Worm (Caenorhabditis elegans): ENCODE results near the gene K01A11.1.

Gene K01A11.1

DNA sequence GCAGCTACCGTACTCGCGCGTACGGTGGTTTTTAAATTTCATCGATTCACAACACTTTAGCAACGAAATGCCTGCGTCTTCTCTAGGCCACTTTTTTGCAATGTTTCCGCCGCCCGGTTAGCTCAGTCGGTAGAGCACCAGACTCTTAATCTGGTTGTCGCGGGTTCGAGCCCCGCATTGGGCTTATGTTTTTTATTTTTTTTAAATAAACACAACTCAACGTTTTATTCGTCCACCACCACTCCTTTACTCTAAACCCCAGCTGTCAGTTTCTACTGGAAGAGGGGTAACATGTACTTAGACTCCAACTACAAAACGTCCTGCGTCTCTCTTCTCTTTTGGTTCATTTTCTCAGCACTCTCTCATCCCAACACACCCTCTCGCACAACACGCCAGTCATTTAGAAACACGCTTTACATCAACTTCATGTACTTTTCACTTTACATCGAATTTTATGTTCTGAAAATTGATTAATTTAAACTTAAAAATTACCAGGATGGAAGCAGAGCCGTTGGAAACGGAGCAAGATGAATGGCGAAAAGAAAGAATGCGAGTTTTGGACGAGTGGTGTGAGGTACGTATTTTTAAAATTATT lies 41.8 kb downstream of the K01A11.1 start, which contains the start of the genes elmd-1 and hecw-1 (continued):
- TF ChIP-seq Y95B8A.8 (GFP tag; IDR thresholded peaks at IDR 0.05), result 0 out of 2 replicates have a peak, but pooled peaks have one; percentile 59
- 0 out of 2 replicates have a peak, but pooled peaks have one; percentile 51 for TF ChIP-seq ekl-4 (GFP tag; IDR thresholded peaks at IDR 0.05)
- peak; percentile 31 for TF ChIP-seq snpc-3.4 (tag; optimal IDR thresholded peaks at IDR 0.05)
- peak; percentile 85 for TF ChIP-seq madf-6 (GFP tag; IDR thresholded peaks at IDR 0.05)
- peak; percentile 17 for TF ChIP-seq hrde-1 (tag; optimal IDR thresholded peaks at IDR 0.05; ENCODE audit: borderline replicate concordance)
- 0 out of 2 replicates have a peak, but pooled peaks have one; percentile 16 for TF ChIP-seq Y67H2A.10 (GFP tag; conservative IDR thresholded peaks at IDR 0.05)
- TF ChIP-seq egrh-3 (GFP tag; IDR thresholded peaks at IDR 0.05), result no peak
- TF ChIP-seq B0261.1 (tag; optimal IDR thresholded peaks at IDR 0.05), result peak; percentile 91
- TF ChIP-seq ztf-6 (GFP tag; IDR thresholded peaks at IDR 0.05), result peak; percentile 43; the same call in 1 of the 2 replicates
- no peak for TF ChIP-seq snpc-4 (GFP tag; optimal IDR thresholded peaks at IDR 0.05)
- TF ChIP-seq snpc-4 (tag; optimal IDR thresholded peaks at IDR 0.05), result peak in 3 of 4 experiments; percentile 28 to 59 (median 29)
- peak; percentile 64 for TF ChIP-seq snpc-1.1 (tag; optimal IDR thresholded peaks at IDR 0.05; ENCODE audit: insufficient read depth)
- peak; percentile 51 for TF ChIP-seq somi-1 (GFP tag; optimal IDR thresholded peaks at IDR 0.05)
- TF ChIP-seq F39B2.1 (GFP tag; IDR thresholded peaks at IDR 0.05), result no peak
- peak; percentile 61 for TF ChIP-seq rpc-1 (optimal IDR thresholded peaks at IDR 0.05)
- TF ChIP-seq rpc-1 (tag; optimal IDR thresholded peaks at IDR 0.05), result peak; percentile 81
- peak; percentile 46 for TF ChIP-seq repo-1 (tag; optimal IDR thresholded peaks at IDR 0.05)
- peak; percentile 77 for TF ChIP-seq nhr-90 (tag; optimal IDR thresholded peaks at IDR 0.05)
- TF ChIP-seq dpff-1 (tag; optimal IDR thresholded peaks at IDR 0.05), result no peak
- TF ChIP-seq ztf-25 (GFP tag; IDR thresholded peaks at IDR 0.05), result peak; percentile 80; the same call in 1 of the 2 replicates
- TF ChIP-seq B0019.2 (GFP tag; conservative IDR thresholded peaks at IDR 0.05), result peak; percentile 45; the same call in 1 of the 2 replicates
- peak; percentile 36 for TF ChIP-seq ceh-27 (GFP tag; optimal IDR thresholded peaks at IDR 0.05)
- peak; percentile 97 for TF ChIP-seq tbp1 (GFP tag; optimal IDR thresholded peaks at IDR 0.05)
- TF ChIP-seq nhr-80 (tag; optimal IDR thresholded peaks at IDR 0.05), result peak; percentile 86
- no peak for TF ChIP-seq F23B12.7 (tag; optimal IDR thresholded peaks at IDR 0.05; ENCODE audit: insufficient read depth)
- TF ChIP-seq attf-6 (GFP tag; IDR thresholded peaks at IDR 0.05), result peak; percentile 65; the same call in 1 of the 2 replicates
- TF ChIP-seq aptf-2 (GFP tag; conservative IDR thresholded peaks at IDR 0.05), result 0 out of 2 replicates have a peak, but pooled peaks have one; percentile 54
- TF ChIP-seq zim-3 (tag; optimal IDR thresholded peaks at IDR 0.05), result no peak
- TF ChIP-seq Y56A3A.18 (GFP tag; IDR thresholded peaks at IDR 0.05), result no peak
- TF ChIP-seq sea-2 (GFP tag; IDR thresholded peaks at IDR 0.05), result no peak
- no peak for TF ChIP-seq nfya-2 (GFP tag; IDR thresholded peaks at IDR 0.05)
- peak; percentile 50; the same call in 1 of the 2 replicates for TF ChIP-seq B0336.3 (GFP tag; IDR thresholded peaks at IDR 0.05)
- TF ChIP-seq him-1 (tag; optimal IDR thresholded peaks at IDR 0.05), result peak; percentile 38
- no peak for TF ChIP-seq K12H6.12 (tag; optimal IDR thresholded peaks at IDR 0.05)
- no peak for TF ChIP-seq ets-4 (GFP tag; optimal IDR thresholded peaks at IDR 0.05)
- peak; percentile 78 for TF ChIP-seq hmg-1.2 (GFP tag; IDR thresholded peaks at IDR 0.05)
- TF ChIP-seq lsl-1 (GFP tag; optimal IDR thresholded peaks at IDR 0.05), result peak; percentile 82
- TF ChIP-seq chd-7 (tag; optimal IDR thresholded peaks at IDR 0.05), result peak; percentile 51
- 0 out of 2 replicates have a peak, but pooled peaks have one; percentile 29 for TF ChIP-seq K11D2.4 (GFP tag; IDR thresholded peaks at IDR 0.05)
- peak; percentile 54 for TF ChIP-seq lin-40 (tag; optimal IDR thresholded peaks at IDR 0.05)
- peak; percentile 36 for TF ChIP-seq xnd-1 (tag; optimal IDR thresholded peaks at IDR 0.05)
- no peak for TF ChIP-seq ccch-3 (GFP tag; optimal IDR thresholded peaks at IDR 0.05)
- peak; percentile 54 for TF ChIP-seq madf-8 (GFP tag; conservative IDR thresholded peaks at IDR 0.05)
